Worm (Caenorhabditis elegans): ENCODE data around the gene lron-5.

lron-5 gene

DNA sequence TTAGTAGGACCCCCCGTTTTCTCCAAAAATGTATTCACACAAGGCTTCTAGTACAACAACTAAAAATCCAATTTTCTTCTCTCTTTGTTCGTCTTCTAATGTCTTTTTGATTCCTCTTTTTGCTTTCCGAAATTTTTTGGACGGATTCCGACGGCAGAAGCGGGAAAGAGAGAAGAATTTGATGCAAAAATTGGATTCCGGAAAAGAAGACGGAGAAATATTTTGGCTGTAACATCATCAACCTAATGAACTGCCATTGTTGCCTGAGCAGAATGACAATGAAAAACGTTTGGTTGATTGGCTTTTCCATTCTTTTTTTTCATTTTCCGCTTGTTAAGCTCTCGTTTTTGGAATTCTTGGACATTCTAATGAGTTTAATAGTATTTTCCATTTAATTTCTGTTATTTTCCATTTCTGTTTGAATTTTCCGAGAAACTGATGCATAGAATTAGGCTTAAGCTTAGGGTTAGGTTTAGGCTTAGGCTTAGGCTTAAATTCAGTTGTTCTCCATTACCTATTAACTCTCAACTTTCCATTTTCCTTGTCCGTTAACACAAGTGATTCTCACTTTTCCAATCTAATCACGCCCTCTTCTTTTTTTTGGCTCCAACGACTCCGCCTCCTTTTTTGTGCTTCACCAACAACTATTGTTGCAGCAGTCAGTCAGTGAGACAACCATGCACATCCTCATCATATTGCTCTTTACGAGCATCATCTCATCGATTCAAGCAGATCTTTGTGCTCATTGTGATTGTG is at the start of gene lron-5:
Gene lron-5 (plus strand): TSS at position 655 of the 756 bp plus-strand sequence.
- TF ChIP-seq rnt-1 (tag; optimal IDR thresholded peaks at IDR 0.05) (no peak), ceh-6 (GFP tag; optimal IDR thresholded peaks at IDR 0.05) (no peak), unc-42 (tag; optimal IDR thresholded peaks at IDR 0.05) (peak; percentile 45)

DNA sequence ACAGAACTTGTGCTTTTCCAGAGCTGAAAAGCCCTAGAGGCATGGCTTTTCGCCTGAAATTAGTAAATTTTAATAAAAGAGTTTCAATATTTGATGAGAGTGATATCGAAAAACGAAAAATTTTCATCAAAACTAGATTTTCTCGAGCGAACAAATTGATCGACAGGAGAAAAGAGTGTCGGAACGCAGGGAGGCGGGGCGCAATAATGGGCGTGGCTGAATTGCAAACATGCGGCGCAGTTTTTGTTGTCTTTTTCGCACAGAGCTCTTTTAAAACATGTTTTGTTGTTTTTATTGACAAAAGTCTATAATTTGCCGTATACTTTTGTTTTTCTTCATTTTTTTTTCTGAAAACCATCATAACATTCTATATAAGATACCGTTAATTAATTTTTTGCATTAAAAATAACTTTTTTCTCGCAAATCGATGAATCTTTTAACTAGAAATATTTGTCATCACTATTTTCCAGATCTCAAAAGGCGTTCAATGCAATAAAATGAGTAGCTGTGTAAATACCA is 44.4 kb upstream of the lron-5 start, which contains the start of the genes sel-5 and wdr-48:
Gene sel-5 (minus strand): TSS at position 53 of the 519 bp plus-strand sequence.
Gene wdr-48 (plus strand): TSS at position 469 of the 519 bp plus-strand sequence.
- TF ChIP-seq elt-2 (tag; optimal IDR thresholded peaks at IDR 0.05), result peak; percentile 38
- peak; percentile 20 for TF ChIP-seq unc-86 (tag; optimal IDR thresholded peaks at IDR 0.05)
- no peak for TF ChIP-seq nhr-11 (tag; optimal IDR thresholded peaks at IDR 0.05)
- TF ChIP-seq dmd-4 (tag; optimal IDR thresholded peaks at IDR 0.05; ENCODE audit: borderline replicate concordance), result no peak
- TF ChIP-seq nfya-1 (tag; optimal IDR thresholded peaks at IDR 0.05), result peak; percentile 28
- TF ChIP-seq unc-42 (tag; optimal IDR thresholded peaks at IDR 0.05), result peak; percentile 41
- peak; percentile 44 for TF ChIP-seq ref-2 (tag; optimal IDR thresholded peaks at IDR 0.05)
- peak; percentile 59 for TF ChIP-seq ceh-31 (tag; optimal IDR thresholded peaks at IDR 0.05)

DNA sequence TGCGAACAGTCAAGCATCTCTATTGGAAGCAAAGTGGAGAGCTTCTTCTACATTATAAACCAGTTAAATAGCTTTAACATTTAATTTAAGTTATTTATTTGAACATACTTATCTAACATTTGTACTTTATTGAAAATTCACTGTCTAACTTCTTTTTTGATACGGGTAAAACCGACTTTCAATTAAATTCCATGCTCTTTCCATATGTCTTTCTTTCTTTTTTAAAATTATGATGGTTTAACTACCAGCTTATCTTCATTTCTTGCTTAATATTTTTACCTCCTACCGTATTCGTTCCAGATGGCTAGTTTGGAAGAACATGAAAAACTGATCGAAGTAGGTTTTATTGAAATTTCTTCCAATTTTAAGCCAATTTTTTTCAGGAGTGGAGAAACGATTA is 41.3 kb upstream of the lron-5 start, which contains the start of gene F35G12.12:
Gene F35G12.12 (plus strand): TSS at position 301 of the 400 bp plus-strand sequence.
- TF ChIP-seq ceh-45 (GFP tag; IDR thresholded peaks at IDR 0.05) (no peak), pat-9 (tag; optimal IDR thresholded peaks at IDR 0.05) (no peak), gmeb-2 (tag; optimal IDR thresholded peaks at IDR 0.05) (no peak), hlh-13 (GFP tag; optimal IDR thresholded peaks at IDR 0.05) (no peak), lim-6 (tag; optimal IDR thresholded peaks at IDR 0.05) (no peak), ceh-9 (tag; optimal IDR thresholded peaks at IDR 0.05) (no peak), zip-5 (tag; optimal IDR thresholded peaks at IDR 0.05) (no peak), ceh-22 (tag; optimal IDR thresholded peaks at IDR 0.05) (no peak), lin-11 (tag; optimal IDR thresholded peaks at IDR 0.05) (no peak), hlh-30 (tag; optimal IDR thresholded peaks at IDR 0.05; ENCODE audit: insufficient read depth) (no peak)

DNA sequence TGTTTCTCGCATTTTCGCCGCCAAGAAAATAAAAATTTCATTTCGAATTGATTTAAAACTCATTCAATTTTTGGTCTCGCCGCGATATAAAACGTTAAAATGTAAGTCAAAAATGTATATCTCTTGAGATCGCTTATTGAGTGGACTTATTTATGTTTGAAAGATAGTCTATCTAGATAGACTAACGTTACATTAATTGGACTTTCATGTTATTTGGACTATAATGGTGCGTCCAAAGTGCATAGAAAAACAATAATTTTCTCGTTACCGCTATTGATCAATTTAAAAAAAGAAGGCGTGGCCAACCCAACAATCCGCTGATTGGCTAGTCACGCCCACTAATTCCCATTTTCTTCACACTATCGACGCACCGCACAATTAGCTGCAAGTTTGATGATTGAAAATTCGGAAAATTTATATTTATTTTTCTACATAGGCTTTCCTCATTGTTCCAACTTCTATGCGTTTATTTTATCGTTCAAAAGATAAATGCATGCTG is 38.7 kb upstream of the lron-5 start, which contains the start of gene F35G12.5:
Gene F35G12.5 (plus strand): TSS at position 51 of the 499 bp plus-strand sequence.
- TF ChIP-seq fkh-6 (tag; optimal IDR thresholded peaks at IDR 0.05) (no peak), pax-1 (tag; optimal IDR thresholded peaks at IDR 0.05) (no peak), Y22D7AL.16 (tag; optimal IDR thresholded peaks at IDR 0.05) (no peak), C38D4.7 (GFP tag; optimal IDR thresholded peaks at IDR 0.05) (no peak), nfya-1 (tag; optimal IDR thresholded peaks at IDR 0.05) (peak; percentile 95), pag-3 (tag; optimal IDR thresholded peaks at IDR 0.05; ENCODE audit: borderline replicate concordance) (no peak), ceh-14 (tag; optimal IDR thresholded peaks at IDR 0.05) (no peak)

DNA sequence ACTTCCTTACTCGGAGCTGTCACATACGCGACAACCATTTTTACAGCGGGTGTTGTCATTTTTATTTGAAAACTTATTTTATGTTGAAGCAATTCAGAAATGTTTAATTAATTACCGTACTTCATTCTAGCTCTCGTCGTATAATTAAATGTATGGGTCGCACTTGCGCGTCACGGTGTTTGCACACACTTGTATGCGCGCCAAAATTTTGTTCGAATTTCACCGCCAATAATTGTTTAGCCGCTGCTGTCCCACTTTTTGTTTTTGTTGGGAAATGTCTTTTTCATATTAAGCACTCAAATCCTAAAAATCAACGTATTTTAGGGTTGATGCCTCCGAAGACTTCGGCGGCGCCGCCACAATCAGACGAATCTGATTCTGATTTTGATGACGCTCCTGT is 35.7 kb upstream of the lron-5 start, which contains the start of the genes F35G12.7 and smc-4:
Gene F35G12.7 (minus strand): TSS at position 154 of the 400 bp plus-strand sequence.
Gene smc-4 (plus strand): TSS at position 325 of the 400 bp plus-strand sequence.
- TF ChIP-seq ttx-3 (tag; optimal IDR thresholded peaks at IDR 0.05), result peak; percentile 22
- peak; percentile 56 for TF ChIP-seq ceh-14 (tag; optimal IDR thresholded peaks at IDR 0.05)
- TF ChIP-seq K02D7.2 (tag; optimal IDR thresholded peaks at IDR 0.05), result no peak
- no peak for TF ChIP-seq fkh-6 (tag; optimal IDR thresholded peaks at IDR 0.05)
- TF ChIP-seq ceh-31 (tag; optimal IDR thresholded peaks at IDR 0.05), result peak; percentile 29
- TF ChIP-seq unc-42 (tag; optimal IDR thresholded peaks at IDR 0.05), result peak; percentile 88
- no peak for TF ChIP-seq sox-4 (tag; optimal IDR thresholded peaks at IDR 0.05)
- TF ChIP-seq sdc-2 (tag; optimal IDR thresholded peaks at IDR 0.05), result no peak
- TF ChIP-seq che-1 (tag; optimal IDR thresholded peaks at IDR 0.05), result peak; percentile 20
- peak; percentile 14; the same call in 1 of the 2 replicates for TF ChIP-seq sox-2 (GFP tag; IDR thresholded peaks at IDR 0.05)
- peak; percentile 16 for TF ChIP-seq tbx-2 (tag; optimal IDR thresholded peaks at IDR 0.05)
- peak; percentile 74 for TF ChIP-seq nfya-1 (tag; optimal IDR thresholded peaks at IDR 0.05)

Data from whole organism, late embryonic.